Worm (Caenorhabditis elegans) whole organism, L4/young adult: ENCODE results near the gene kin-36.
A peak's percentile ranks its signal among the peaks of the same experiment; 100 is the strongest.

Experiments
- W03F9.2 ChIP-seq: fragments of 150-350 bp; optimal IDR thresholded peaks from 2 replicates; lab custom pipeline; 2014; ENCODE audit warnings: missing biosample characterization, missing genetic modification characterization
- dao-5 ChIP-seq: sonication (generic microtip); optimal IDR thresholded peaks from 2 replicates; lab custom pipeline; 2016; ENCODE audit warnings: missing genotype, missing genetic modification characterization, moderate library complexity, missing compliant biosample characterization
- him-1 ChIP-seq: sonication (generic microtip); optimal IDR thresholded peaks from 2 replicates; lab custom pipeline; 2016; ENCODE audit warnings: missing genotype, missing genetic modification reagents, missing genetic modification characterization, missing compliant biosample characterization

Gene kin-36

DNA sequence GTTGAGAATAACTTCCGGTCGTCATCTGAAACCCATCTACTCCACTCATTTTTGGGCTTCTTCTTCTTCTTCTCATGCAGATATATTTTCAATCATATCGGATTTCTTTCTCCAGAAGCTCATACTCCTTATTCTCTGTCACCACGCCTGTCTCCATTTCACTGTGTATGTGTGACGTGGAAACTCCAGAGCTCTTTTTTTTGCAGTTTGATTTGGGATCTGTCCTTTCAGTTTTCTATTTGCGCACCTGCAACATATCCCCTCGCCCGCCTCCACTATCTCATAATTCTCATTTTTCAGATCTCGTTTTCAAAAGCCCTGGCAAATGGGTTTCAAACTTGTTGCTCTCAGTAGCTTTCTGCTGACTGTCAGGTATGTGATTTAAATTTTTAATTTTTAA is at the start of gene kin-36:
kin-36 (plus strand) TSS at position 301 of the 400 bp plus-strand sequence.
- TF ChIP-seq dao-5 (tag; lab: Kevin White, UChicago) (no peak), W03F9.2 (tag; lab: Kevin White, UChicago) (no peak), him-1 (tag; lab: Kevin White, UChicago) (no peak)

- TF ChIP-seq dao-5 (tag; lab: Kevin White, UChicago), result no peak
- no peak for TF ChIP-seq W03F9.2 (tag; lab: Kevin White, UChicago)
- TF ChIP-seq him-1 (tag; lab: Kevin White, UChicago), result no peak
These were observed 45.4 kb upstream of the kin-36 start, which contains the start of gene R105.1 for ce11 chrIV:4633393-4633792. Gene R105.1, plus strand, starts transcription at chrIV:4633693.

- no peak for TF ChIP-seq him-1 (tag; lab: Kevin White, UChicago)
- TF ChIP-seq dao-5 (tag; lab: Kevin White, UChicago), result no peak
- no peak for TF ChIP-seq W03F9.2 (tag; lab: Kevin White, UChicago)
These were observed 42.8 kb upstream of the kin-36 start, which contains the start of gene R105.5 for ce11 chrIV:4636001-4636400. Gene R105.5, plus strand, starts transcription at chrIV:4636301.

DNA sequence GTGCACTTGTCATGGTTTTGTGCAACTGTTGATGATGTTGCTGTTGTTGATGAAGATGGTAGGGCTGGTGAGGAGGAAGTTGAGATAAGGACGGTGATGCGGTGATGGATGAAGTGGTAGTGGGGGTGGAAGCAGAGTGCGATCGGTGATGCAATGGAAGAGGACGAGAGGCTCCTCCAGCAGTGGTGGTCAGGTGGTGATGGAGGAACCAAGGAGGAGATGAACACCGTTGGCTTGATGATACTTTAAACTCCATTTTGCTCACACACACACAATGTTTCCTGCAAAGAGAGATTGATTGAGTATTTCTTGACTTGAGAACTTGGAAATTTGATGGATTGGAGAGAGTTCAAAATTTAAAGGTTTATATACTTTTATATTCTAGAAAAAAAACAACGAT is 41.0 kb upstream of the kin-36 start, which contains the start of gene F19C7.8:
F19C7.8 (minus strand) TSS at position 256 of the 400 bp plus-strand sequence.
- no peak for TF ChIP-seq W03F9.2 (tag; lab: Kevin White, UChicago)
- TF ChIP-seq dao-5 (tag; lab: Kevin White, UChicago), result no peak
- TF ChIP-seq him-1 (tag; lab: Kevin White, UChicago), result no peak

ce11 chrIV:4639352-4639751 is 39.5 kb upstream of the kin-36 start:
- TF ChIP-seq dao-5 (tag; lab: Kevin White, UChicago) (no peak), him-1 (tag; lab: Kevin White, UChicago) (no peak), W03F9.2 (tag; lab: Kevin White, UChicago) (no peak)

DNA sequence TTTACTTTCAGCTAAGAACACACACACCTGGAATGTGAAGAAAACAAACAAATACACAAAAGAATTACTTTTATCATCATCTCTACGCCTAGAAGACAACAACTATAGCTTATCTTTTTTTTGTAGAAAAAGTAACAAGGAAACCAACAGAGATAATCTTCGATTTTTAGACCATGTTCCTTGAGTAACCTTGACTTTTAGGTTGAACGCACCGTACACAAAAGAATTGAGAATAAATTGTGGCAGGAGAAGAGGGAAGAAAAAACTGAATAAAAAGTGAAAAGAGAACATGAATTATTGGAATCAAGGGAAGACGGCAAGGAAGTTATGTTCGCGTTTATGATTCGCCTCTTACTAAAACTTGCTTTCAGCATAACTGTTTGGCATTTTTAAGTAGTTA is 37.9 kb upstream of the kin-36 start:
- TF ChIP-seq W03F9.2 (tag; lab: Kevin White, UChicago) (no peak), him-1 (tag; lab: Kevin White, UChicago) (no peak), dao-5 (tag; lab: Kevin White, UChicago) (no peak)

DNA sequence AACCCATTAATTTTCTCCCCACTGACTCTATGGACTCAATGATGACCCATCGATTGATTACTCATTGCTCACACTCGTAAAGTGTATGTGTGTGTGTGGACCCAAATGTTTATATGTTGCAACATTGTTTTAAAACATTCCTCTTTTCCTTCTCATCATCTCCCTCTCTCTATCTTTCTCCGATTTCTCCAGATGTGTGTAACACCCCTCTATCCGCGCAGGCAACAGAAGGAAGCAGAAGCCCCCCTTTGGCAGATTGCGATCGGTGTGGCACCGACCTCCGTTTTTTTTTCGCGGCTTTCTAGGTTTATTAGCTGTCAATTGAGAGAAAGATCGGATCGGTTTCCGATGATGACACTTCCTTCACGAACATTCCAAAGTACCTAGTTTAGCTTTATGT is 35.2 kb upstream of the kin-36 start:
- no peak for TF ChIP-seq W03F9.2 (tag; lab: Kevin White, UChicago)
- no peak for TF ChIP-seq him-1 (tag; lab: Kevin White, UChicago)
- TF ChIP-seq dao-5 (tag; lab: Kevin White, UChicago), result no peak

- TF ChIP-seq W03F9.2 (tag; lab: Kevin White, UChicago), result no peak
- TF ChIP-seq him-1 (tag; lab: Kevin White, UChicago), result no peak
- no peak for TF ChIP-seq dao-5 (tag; lab: Kevin White, UChicago)
These were observed 33.6 kb upstream of the kin-36 start for ce11 chrIV:4645243-4645642.

- no peak for TF ChIP-seq him-1 (tag; lab: Kevin White, UChicago)
- TF ChIP-seq W03F9.2 (tag; lab: Kevin White, UChicago), result no peak
- no peak for TF ChIP-seq dao-5 (tag; lab: Kevin White, UChicago)
These were observed 31.4 kb upstream of the kin-36 start, which contains the start of gene F29B9.8 for ce11 chrIV:4647385-4647784. Gene F29B9.8, plus strand, starts transcription at chrIV:4647685.

DNA sequence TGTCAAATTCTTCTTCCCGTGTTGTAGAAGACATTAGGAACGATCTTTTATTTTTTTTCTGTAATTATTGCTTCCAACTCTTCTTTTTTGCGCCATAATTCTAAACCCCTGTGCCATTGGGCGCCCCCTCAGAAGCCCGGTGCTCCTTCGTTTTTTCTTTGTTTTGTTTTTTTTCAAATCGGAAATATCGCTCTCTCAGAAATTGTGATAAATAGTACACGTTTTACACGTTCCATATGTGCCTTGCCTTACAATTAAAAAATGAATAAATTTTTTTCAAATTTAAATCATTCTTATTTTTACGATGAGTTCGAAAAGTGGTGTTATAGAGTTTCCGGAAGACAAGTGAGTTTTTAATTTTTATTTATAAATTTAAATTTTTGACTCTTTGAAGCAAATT is 29.4 kb upstream of the kin-36 start, which contains the start of gene F29B9.7:
F29B9.7 (plus strand) TSS at position 301 of the 400 bp plus-strand sequence.
- TF ChIP-seq dao-5 (tag; lab: Kevin White, UChicago), result no peak
- no peak for TF ChIP-seq W03F9.2 (tag; lab: Kevin White, UChicago)
- TF ChIP-seq him-1 (tag; lab: Kevin White, UChicago), result no peak

ce11 chrIV:4650624-4651094 is 28.2 kb upstream of the kin-36 start, which contains the start of gene ubc-9:
Gene ubc-9, plus strand, starts transcription at chrIV:4651044.
- TF ChIP-seq him-1 (tag; lab: Kevin White, UChicago), result peak; percentile 52
- TF ChIP-seq dao-5 (tag; lab: Kevin White, UChicago), result no peak
- peak; percentile 27 for TF ChIP-seq W03F9.2 (tag; lab: Kevin White, UChicago)

DNA sequence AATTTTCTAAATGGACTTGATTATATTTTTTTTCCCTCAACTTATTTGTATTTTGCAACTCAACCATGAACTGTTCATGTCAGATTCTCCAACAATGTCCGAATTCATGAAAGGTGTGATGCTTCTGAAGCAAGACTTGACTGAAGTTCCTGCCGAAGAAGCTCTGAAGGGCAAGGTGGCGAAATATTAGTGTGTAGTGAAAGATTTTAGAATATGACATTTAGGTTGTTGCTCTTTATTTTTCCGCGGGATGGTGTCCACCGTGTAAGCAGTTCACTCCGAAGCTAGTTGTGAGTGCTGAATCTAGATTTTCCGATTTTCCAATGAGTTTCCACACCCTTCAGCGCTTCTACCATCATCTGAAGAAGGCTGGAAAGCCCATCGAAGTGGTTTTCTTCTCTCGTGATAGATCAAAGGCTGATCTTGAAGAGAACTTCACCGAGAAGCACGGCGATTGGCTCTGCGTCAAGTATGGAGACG is 26.4 kb upstream of the kin-36 start, which contains the start of gene F29B9.5:
F29B9.5 (plus strand) TSS at position 51 of the 480 bp plus-strand sequence.
- no peak for TF ChIP-seq W03F9.2 (tag; lab: Kevin White, UChicago)
- no peak for TF ChIP-seq him-1 (tag; lab: Kevin White, UChicago)
- no peak for TF ChIP-seq dao-5 (tag; lab: Kevin White, UChicago)

DNA sequence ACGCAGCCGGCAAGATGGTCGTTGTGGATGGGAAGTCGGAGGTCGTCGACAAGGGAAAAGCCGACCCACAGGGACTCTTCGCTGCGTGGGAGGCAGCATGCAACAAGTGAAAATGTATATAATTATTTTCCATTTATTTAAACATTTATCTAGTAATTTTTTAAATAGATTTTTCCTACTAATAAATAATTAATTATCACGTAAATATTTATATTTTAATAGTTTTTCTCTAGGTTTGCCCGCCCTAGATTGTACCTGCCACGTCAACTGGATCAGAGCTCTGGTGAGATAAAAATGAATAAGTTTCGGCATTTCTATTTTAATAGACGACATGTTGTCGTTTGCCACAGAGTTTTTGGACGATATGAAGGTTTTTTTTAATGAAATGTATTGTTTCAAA is 25.9 kb upstream of the kin-36 start, which contains the start of gene psr-1:
psr-1 (plus strand) TSS at position 301 of the 400 bp plus-strand sequence.
- TF ChIP-seq him-1 (tag; lab: Kevin White, UChicago), result no peak
- no peak for TF ChIP-seq W03F9.2 (tag; lab: Kevin White, UChicago)
- TF ChIP-seq dao-5 (tag; lab: Kevin White, UChicago), result no peak

DNA sequence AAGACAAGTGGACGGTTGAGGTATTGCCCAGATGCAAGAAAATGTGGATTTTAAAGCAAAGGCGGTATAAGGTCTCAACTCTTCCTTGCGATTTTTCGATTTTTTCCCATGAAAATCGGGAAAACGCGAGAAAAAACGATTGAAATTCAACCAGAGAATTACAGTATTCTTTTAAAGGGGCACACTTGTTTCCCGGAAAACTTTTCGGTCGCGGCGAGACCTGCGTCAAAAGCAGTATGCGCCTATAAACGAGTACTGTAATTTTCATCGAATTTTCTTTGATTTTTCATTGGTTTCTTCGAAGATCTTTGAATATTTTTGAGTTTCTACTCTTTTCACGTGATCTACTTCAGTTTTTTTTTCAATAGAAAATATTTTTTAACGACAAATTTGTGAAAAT is 25.1 kb upstream of the kin-36 start:
- TF ChIP-seq dao-5 (tag; lab: Kevin White, UChicago) (no peak), him-1 (tag; lab: Kevin White, UChicago) (no peak), W03F9.2 (tag; lab: Kevin White, UChicago) (no peak)
